Worm (Caenorhabditis elegans) whole organism, young adult: Measurements from ENCODE around the gene snpc-1.1.

Experiments used
- C06A6.2 ChIP-seq: fragments of 200-800 bp; sonication (Bioruptor generic); conservative IDR thresholded peaks from 2 replicates; pipeline ENCODE4 v1.3.6; 2022; ENCODE audit warnings: missing genetic modification characterization, missing compliant biosample characterization
- C17E4.6 ChIP-seq: fragments of 200-800 bp; sonication (Bioruptor generic); IDR thresholded peaks from 2 replicates; pipeline ENCODE4 v1.3.6; 2022; ENCODE audit warnings: missing genetic modification reagents, missing genetic modification characterization, missing compliant biosample characterization
- F39B2.1 ChIP-seq: fragments of 200-800 bp; sonication (Bioruptor generic); IDR thresholded peaks from 2 replicates; pipeline ENCODE4 v1.3.6; 2022; ENCODE audit warnings: missing genetic modification reagents, missing genetic modification characterization, missing compliant biosample characterization
- K11D2.4 ChIP-seq: fragments of 200-800 bp; sonication (Bioruptor generic); IDR thresholded peaks from 2 replicates; pipeline ENCODE4 v1.3.6; 2022; ENCODE audit warnings: missing genetic modification reagents, missing genetic modification characterization, missing compliant biosample characterization
- Y79H2A.3 ChIP-seq: fragments of 200-800 bp; sonication (Bioruptor generic); conservative IDR thresholded peaks from 2 replicates; pipeline ENCODE4 v1.3.6; 2022; ENCODE audit warnings: missing genetic modification reagents, missing genetic modification characterization, missing compliant biosample characterization
- ama-1 ChIP-seq, 3 experiments: fragments of 150-350 bp in 1 of 3; sonication (generic microtip) in 2 of 3; optimal IDR thresholded peaks; 2 replicates each; lab custom pipeline; 2014 to 2018; ENCODE audit warnings: missing biosample characterization in 2 of 3, missing genetic modification characterization in 2 of 3, missing genetic modification reagents in 2 of 3
- aptf-2 ChIP-seq: fragments of 200-800 bp; sonication (Bioruptor generic); conservative IDR thresholded peaks from 2 replicates; pipeline ENCODE4 v1.3.6; 2022; ENCODE audit warnings: missing genetic modification reagents, missing genetic modification characterization, missing compliant biosample characterization
- cebp-1 ChIP-seq, 2 experiments: fragments of 200-800 bp in 1 of 2; sonication (Bioruptor generic) in 1 of 2; sonication (generic microtip) in 1 of 2; IDR thresholded peaks in 1 of 2; optimal IDR thresholded peaks in 1 of 2; 2 replicates each; pipeline versions ENCODE4 v1.3.6 to Lab custom; 2017 to 2022; ENCODE audit warnings: missing compliant biosample characterization in 2 of 2, missing genetic modification characterization in 2 of 2, mild to moderate bottlenecking in 1 of 2, missing genetic modification reagents in 1 of 2, moderate library complexity in 1 of 2
- cebp-2 ChIP-seq: fragments of 200-800 bp; sonication (Bioruptor generic); IDR thresholded peaks from 2 replicates; pipeline ENCODE4 v1.3.6; 2022; ENCODE audit warnings: missing genetic modification characterization, missing compliant biosample characterization
- ceh-27 ChIP-seq: fragments of 200-800 bp; sonication (Bioruptor generic); optimal IDR thresholded peaks from 2 replicates; lab custom pipeline; 2018; ENCODE audit warnings: mild to moderate bottlenecking, missing genetic modification characterization, moderate library complexity, missing compliant biosample characterization
- ceh-58 ChIP-seq: fragments of 200-800 bp; sonication (Bioruptor generic); IDR thresholded peaks from 2 replicates; pipeline ENCODE4 v1.3.6; 2022; ENCODE audit warnings: missing genetic modification characterization, missing compliant biosample characterization
- ceh-91 ChIP-seq: fragments of 200-800 bp; sonication (Bioruptor generic); IDR thresholded peaks from 2 replicates; pipeline ENCODE4 v1.3.6; 2022; ENCODE audit warnings: missing genetic modification reagents, missing genetic modification characterization, missing compliant biosample characterization
- ekl-4 ChIP-seq: fragments of 200-800 bp; sonication (Bioruptor generic); IDR thresholded peaks from 2 replicates; pipeline ENCODE4 v1.3.6; 2022; ENCODE audit warnings: missing genetic modification reagents, missing genetic modification characterization, missing compliant biosample characterization
- ets-4 ChIP-seq: fragments of 200-800 bp; sonication (Bioruptor generic); optimal IDR thresholded peaks from 2 replicates; lab custom pipeline; 2018; ENCODE audit warnings: mild to moderate bottlenecking, missing genetic modification characterization, missing compliant biosample characterization
- fkh-3 ChIP-seq: sonication (generic microtip); optimal IDR thresholded peaks from 2 replicates; lab custom pipeline; 2016; ENCODE audit warnings: mild to moderate bottlenecking, missing genetic modification characterization, missing compliant biosample characterization
- gei-17 ChIP-seq: fragments of 200-800 bp; sonication (Bioruptor generic); optimal IDR thresholded peaks from 2 replicates; lab custom pipeline; 2018; ENCODE audit warnings: mild to moderate bottlenecking, missing genetic modification characterization, missing compliant biosample characterization
- hlh-12 ChIP-seq: sonication (generic microtip); optimal IDR thresholded peaks from 2 replicates; lab custom pipeline; 2016; ENCODE audit warnings: missing genetic modification characterization, missing compliant biosample characterization
- hsf-1 ChIP-seq: fragments of 200-800 bp; sonication (Bioruptor generic); IDR thresholded peaks from 2 replicates; pipeline ENCODE4 v1.3.6; 2022; ENCODE audit warnings: missing genetic modification reagents, missing genetic modification characterization, missing compliant biosample characterization
- let-607 ChIP-seq, 2 experiments: fragments of 200-800 bp in 1 of 2; sonication (Bioruptor generic) in 1 of 2; sonication (generic microtip) in 1 of 2; optimal IDR thresholded peaks; 2 replicates each; lab custom pipeline; 2016 to 2018; ENCODE audit warnings: mild to moderate bottlenecking in 2 of 2, missing compliant biosample characterization in 2 of 2, missing genetic modification characterization in 2 of 2, moderate library complexity in 2 of 2, missing genotype in 1 of 2
- lin-54 ChIP-seq: fragments of 200-800 bp; sonication (Bioruptor generic); optimal IDR thresholded peaks from 2 replicates; lab custom pipeline; 2018; ENCODE audit warnings: mild to moderate bottlenecking, missing genetic modification characterization, missing compliant biosample characterization
- madf-10 ChIP-seq: sonication (generic microtip); optimal IDR thresholded peaks from 2 replicates; lab custom pipeline; 2016; ENCODE audit warnings: mild to moderate bottlenecking, missing genetic modification characterization, missing compliant biosample characterization
- madf-8 ChIP-seq: fragments of 200-800 bp; sonication (Bioruptor generic); conservative IDR thresholded peaks from 2 replicates; pipeline ENCODE4 v1.3.6; 2022; ENCODE audit warnings: missing genetic modification reagents, missing genetic modification characterization, missing compliant biosample characterization
- mxl-1 ChIP-seq: sonication (generic microtip); optimal IDR thresholded peaks from 2 replicates; lab custom pipeline; 2016; ENCODE audit warnings: missing genetic modification characterization, missing compliant biosample characterization
- nfya-1 ChIP-seq: sonication (generic microtip); optimal IDR thresholded peaks from 2 replicates; lab custom pipeline; 2017; ENCODE audit warnings: antibody characterized with exemption, missing compliant biosample characterization, missing genetic modification characterization, borderline replicate concordance; ENCODE audit not compliant: insufficient read depth
- nfyb-1 ChIP-seq: fragments of 200-800 bp; sonication (Bioruptor generic); IDR thresholded peaks from 2 replicates; pipeline ENCODE4 v1.3.6; 2022; ENCODE audit warnings: missing genetic modification reagents, missing genetic modification characterization, missing compliant biosample characterization
- nhr-27 ChIP-seq: fragments of 200-800 bp; sonication (Bioruptor generic); optimal IDR thresholded peaks from 2 replicates; lab custom pipeline; 2018; ENCODE audit warnings: mild to moderate bottlenecking, missing genetic modification characterization, moderate library complexity, missing compliant biosample characterization
- nhr-80 ChIP-seq: sonication (generic microtip); optimal IDR thresholded peaks from 2 replicates; lab custom pipeline; 2016; ENCODE audit warnings: missing genetic modification characterization, missing compliant biosample characterization
- rec-8 ChIP-seq, 2 experiments: sonication (generic microtip); optimal IDR thresholded peaks; 2 replicates each; lab custom pipeline; 2016; ENCODE audit warnings: mild to moderate bottlenecking in 2 of 2, missing genetic modification characterization in 2 of 2, missing genetic modification reagents in 2 of 2, missing genotype in 2 of 2, missing biosample characterization in 1 of 2, missing compliant biosample characterization in 1 of 2, moderate library complexity in 1 of 2
- snpc-1.1 ChIP-seq: sonication (generic microtip); optimal IDR thresholded peaks from 2 replicates; lab custom pipeline; 2017; ENCODE audit warnings: missing genetic modification characterization, mild to moderate bottlenecking, missing compliant biosample characterization, antibody characterized with exemption, moderate library complexity, missing genotype, missing genetic modification reagents; ENCODE audit not compliant: insufficient read depth
- snpc-3.4 ChIP-seq: sonication (generic microtip); optimal IDR thresholded peaks from 2 replicates; lab custom pipeline; 2017; ENCODE audit warnings: missing genetic modification characterization, mild to moderate bottlenecking, missing compliant biosample characterization, antibody characterized with exemption, moderate library complexity, missing genotype, missing genetic modification reagents
- somi-1 ChIP-seq: fragments of 200-800 bp; sonication (Bioruptor generic); optimal IDR thresholded peaks from 2 replicates; lab custom pipeline; 2018; ENCODE audit warnings: mild to moderate bottlenecking, missing genetic modification characterization, missing compliant biosample characterization
- tbx-9 ChIP-seq: sonication (generic microtip); optimal IDR thresholded peaks from 2 replicates; lab custom pipeline; 2016; ENCODE audit warnings: borderline replicate concordance, missing genetic modification characterization, inconsistent platforms, missing compliant biosample characterization
- xnd-1 ChIP-seq: sonication (generic microtip); optimal IDR thresholded peaks from 2 replicates; lab custom pipeline; 2016; ENCODE audit warnings: missing genotype, missing genetic modification reagents, missing genetic modification characterization, missing compliant biosample characterization
- ztf-18 ChIP-seq: sonication (generic microtip); optimal IDR thresholded peaks from 2 replicates; lab custom pipeline; 2016; ENCODE audit warnings: missing genotype, mild to moderate bottlenecking, missing genetic modification characterization, missing compliant biosample characterization
- ztf-6 ChIP-seq: fragments of 200-800 bp; sonication (Bioruptor generic); IDR thresholded peaks from 2 replicates; pipeline ENCODE4 v1.3.6; 2022; ENCODE audit warnings: missing genetic modification reagents, missing genetic modification characterization, missing compliant biosample characterization

snpc-1.1 gene

ce11 chrII:7777320-7777978 lies 3.7 kb downstream of the snpc-1.1 start, which contains the start of gene mthf-1 (continued):
- TF ChIP-seq rec-8 (tag; optimal IDR thresholded peaks at IDR 0.05; lab: Kevin White, UChicago): no peak
- TF ChIP-seq madf-10 (tag; lab: Kevin White, UChicago): no peak
- no peak for TF ChIP-seq ceh-58 (GFP tag; lab: Robert Waterston, UW)
- TF ChIP-seq hsf-1: no peak
- TF ChIP-seq let-607 (tag; optimal IDR thresholded peaks at IDR 0.05; lab: Kevin White, UChicago): peak in 1 of 2 experiments; percentile 13
- TF ChIP-seq ceh-27 (GFP tag; lab: Kevin White, UChicago): no peak
- no peak for TF ChIP-seq snpc-3.4 (tag; lab: Kevin White, UChicago)
- no peak for TF ChIP-seq C17E4.6 (GFP tag; lab: Robert Waterston, UW)
- TF ChIP-seq aptf-2: no peak
- no peak for TF ChIP-seq somi-1 (GFP tag; lab: Kevin White, UChicago)
- no peak for TF ChIP-seq ztf-6
- no peak for TF ChIP-seq C06A6.2 (GFP tag; lab: Robert Waterston, UW)
- no peak for TF ChIP-seq snpc-1.1 (tag; lab: Kevin White, UChicago)
- TF ChIP-seq ceh-91 (GFP tag; lab: Robert Waterston, UW): no peak
- no peak for TF ChIP-seq ztf-18 (tag; lab: Kevin White, UChicago)
- no peak for TF ChIP-seq fkh-3 (tag; lab: Kevin White, UChicago)
- TF ChIP-seq mxl-1 (tag; lab: Kevin White, UChicago): no peak
- no peak for TF ChIP-seq gei-17 (GFP tag; lab: Kevin White, UChicago)
- TF ChIP-seq nhr-80 (tag; lab: Kevin White, UChicago): peak; percentile 71
- TF ChIP-seq nfyb-1 (GFP tag; lab: Robert Waterston, UW): no peak
- no peak for TF ChIP-seq cebp-1 (GFP tag; IDR thresholded peaks at IDR 0.05; lab: Robert Waterston, UW)
- peak; percentile 22 for TF ChIP-seq cebp-1 (tag; optimal IDR thresholded peaks at IDR 0.05; lab: Kevin White, UChicago)
- no peak for TF ChIP-seq nhr-27
- TF ChIP-seq Y79H2A.3 (GFP tag; lab: Robert Waterston, UW): no peak
- no peak for TF ChIP-seq ama-1 (optimal IDR thresholded peaks at IDR 0.05; lab: Kevin White, UChicago)
- TF ChIP-seq ama-1 (GFP tag; optimal IDR thresholded peaks at IDR 0.05; lab: Kevin White, UChicago): no peak
- no peak for TF ChIP-seq xnd-1 (tag; lab: Kevin White, UChicago)
- TF ChIP-seq ets-4 (GFP tag; lab: Kevin White, UChicago): no peak
- no peak for TF ChIP-seq tbx-9 (tag; lab: Kevin White, UChicago)
- TF ChIP-seq hlh-12 (tag; lab: Kevin White, UChicago): no peak
- TF ChIP-seq lin-54 (GFP tag; lab: Kevin White, UChicago): no peak
- TF ChIP-seq cebp-2 (GFP tag; lab: Robert Waterston, UW): no peak
- TF ChIP-seq madf-8 (GFP tag; lab: Robert Waterston, UW): no peak
- no peak for TF ChIP-seq F39B2.1 (GFP tag; lab: Robert Waterston, UW)
- no peak for TF ChIP-seq nfya-1 (tag; lab: Kevin White, UChicago)
- no peak for TF ChIP-seq ekl-4

- TF ChIP-seq ztf-18 (tag; lab: Kevin White, UChicago) (no peak), cebp-2 (GFP tag; lab: Robert Waterston, UW) (0 out of 2 replicates have a peak, but pooled peaks have one; percentile 26), nfyb-1 (GFP tag; lab: Robert Waterston, UW) (peak; percentile 25; the same call in 1 of the 2 replicates), ets-4 (GFP tag; lab: Kevin White, UChicago) (peak; percentile 14), K11D2.4 (GFP tag; lab: Robert Waterston, UW) (0 out of 2 replicates have a peak, but pooled peaks have one; percentile 16)
These were observed 4.4 kb downstream of the snpc-1.1 start for ce11 chrII:7776715-7777114.
